Worm (Caenorhabditis elegans) whole organism, mixed stage, embryonic: ENCODE measurements around the gene Y41D4A.7.

ENCODE experiments used
- M03D4.4 ChIP-seq: sonication (generic microtip); optimal IDR thresholded peaks from 2 replicates; lab custom pipeline; 2017; ENCODE audit warnings: mild to moderate bottlenecking, missing genetic modification characterization, missing compliant biosample characterization
- blmp-1 ChIP-seq: fragments of 150-350 bp; optimal IDR thresholded peaks from 2 replicates; lab custom pipeline; 2014; ENCODE audit warnings: missing biosample characterization, missing genetic modification characterization
- ces-1 ChIP-seq: fragments of 150-350 bp; optimal IDR thresholded peaks from 2 replicates; lab custom pipeline; 2014; ENCODE audit warnings: missing biosample characterization, missing genetic modification reagents, missing genetic modification characterization
- cnd-1 ChIP-seq: fragments of 200-800 bp; sonication (Bioruptor generic); optimal IDR thresholded peaks from 2 replicates; lab custom pipeline; 2018; ENCODE audit warnings: mild to moderate bottlenecking, missing genetic modification characterization, missing compliant biosample characterization
- elt-3 ChIP-seq: fragments of 150-350 bp; optimal IDR thresholded peaks from 2 replicates; lab custom pipeline; 2014; ENCODE audit warnings: missing biosample characterization, missing genetic modification characterization
- lin-13 ChIP-seq: fragments of 150-350 bp; optimal IDR thresholded peaks from 2 replicates; lab custom pipeline; 2014; ENCODE audit warnings: missing biosample characterization, missing genetic modification characterization
- nhr-28 ChIP-seq: fragments of 150-350 bp; optimal IDR thresholded peaks from 2 replicates; lab custom pipeline; 2014; ENCODE audit warnings: missing biosample characterization, missing genetic modification characterization
- nhr-76 ChIP-seq: sonication (generic microtip); optimal IDR thresholded peaks from 2 replicates; lab custom pipeline; 2017; ENCODE audit warnings: missing biosample characterization, missing genetic modification characterization
- zip-8 ChIP-seq: fragments of 150-350 bp; optimal IDR thresholded peaks from 2 replicates; lab custom pipeline; 2014; ENCODE audit warnings: missing biosample characterization, missing genetic modification characterization

DNA sequence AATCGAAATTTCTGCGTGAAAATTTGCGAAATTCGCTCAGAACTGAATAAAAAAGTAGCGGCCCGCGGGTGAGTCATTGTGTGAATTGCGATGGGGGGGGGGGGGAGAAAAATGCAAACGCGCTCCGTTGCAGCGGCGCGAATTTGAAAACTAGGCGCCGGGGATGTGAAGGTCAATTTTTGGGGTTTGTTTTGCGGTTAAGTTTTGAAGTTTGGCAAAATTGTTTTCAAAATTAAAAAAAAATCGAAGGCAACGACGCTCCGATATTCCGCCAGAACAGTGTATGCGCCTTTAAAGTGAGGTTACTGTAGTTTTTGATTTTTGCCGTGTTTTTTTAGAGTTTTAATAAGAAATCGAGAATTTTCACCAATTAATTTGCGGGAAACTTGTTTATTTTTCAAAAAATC, 23.0 kb downstream of the Y41D4A.7 start:
- TF ChIP-seq blmp-1, result no peak
- no peak for TF ChIP-seq ces-1 (GFP tag; lab: Kevin White, UChicago)
- TF ChIP-seq cnd-1 (tag; lab: Kevin White, UChicago), result no peak
- TF ChIP-seq lin-13, result peak; percentile 50
- no peak for TF ChIP-seq nhr-76 (tag; lab: Kevin White, UChicago)
- TF ChIP-seq zip-8, result no peak
- TF ChIP-seq elt-3, result no peak
- TF ChIP-seq nhr-28 (tag; lab: Kevin White, UChicago), result no peak
- peak; percentile 41 for TF ChIP-seq M03D4.4 (tag; lab: Kevin White, UChicago)
